Worm (Caenorhabditis elegans): Measurements from ENCODE around the gene ran-5.

The ran-5 gene

ce11 chrII:6022596-6022995, 25.3 kb upstream of the ran-5 start:
- TF ChIP-seq pha-4 (GFP tag; IDR thresholded peaks at IDR 0.05) (peak; percentile 86; the same call in 1 of the 2 replicates), pha-4 (tag; optimal IDR thresholded peaks at IDR 0.05) (no peak), set-16 (GFP tag; IDR thresholded peaks at IDR 0.05) (peak; percentile 98), lin-15B (tag; optimal IDR thresholded peaks at IDR 0.05) (no peak)

DNA sequence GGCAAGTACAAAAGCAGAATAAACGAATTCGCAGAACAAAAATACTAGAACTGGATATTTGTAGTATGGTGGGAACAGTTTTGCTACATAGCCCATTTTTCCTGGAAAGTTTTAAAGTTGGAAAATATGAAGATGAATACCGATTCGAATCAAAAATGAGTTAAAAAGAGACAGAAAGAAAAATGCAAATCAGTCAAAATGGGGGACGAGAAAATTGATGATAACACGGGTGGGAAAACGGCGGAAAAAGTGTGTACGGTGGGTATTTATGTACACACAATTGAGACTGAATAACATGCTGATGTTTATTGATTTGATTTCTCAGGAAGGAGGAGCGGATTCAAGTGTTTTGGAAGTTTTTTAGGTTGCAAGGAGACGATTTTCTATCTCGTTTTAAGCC, 23.0 kb upstream of the ran-5 start, which contains the start of gene R12C12.9:
R12C12.9 (minus strand) TSS at position 101 of the 400 bp plus-strand sequence.
- peak; percentile 43 for TF ChIP-seq pqm-1 (tag; optimal IDR thresholded peaks at IDR 0.05)
- TF ChIP-seq skn-1 (tag; optimal IDR thresholded peaks at IDR 0.05) = no peak
- TF ChIP-seq daf-16 (GFP tag; optimal IDR thresholded peaks at IDR 0.05) = no peak
- peak; percentile 83 for TF ChIP-seq daf-16 (tag; optimal IDR thresholded peaks at IDR 0.05)

DNA sequence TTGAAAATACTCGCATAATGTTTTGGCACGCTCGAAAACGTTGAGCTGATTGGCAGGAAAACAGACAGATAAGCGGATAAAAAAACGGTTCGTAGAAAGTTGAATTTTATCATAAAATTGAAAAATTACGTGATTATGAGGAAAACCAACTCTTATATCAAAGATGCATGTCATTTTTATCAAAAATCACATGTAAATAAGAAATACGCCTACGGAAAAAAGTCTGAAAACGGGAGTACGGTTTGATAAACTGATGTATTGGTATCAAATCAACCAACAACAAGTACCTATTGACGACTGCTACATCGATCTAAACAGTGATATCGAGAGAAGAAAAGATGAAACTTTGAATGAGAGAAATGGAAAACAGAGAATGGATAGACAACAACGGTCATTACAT, 22.3 kb upstream of the ran-5 start:
- TF ChIP-seq ceh-44 (GFP tag; IDR thresholded peaks at IDR 0.05) (no peak), nhr-77 (tag; optimal IDR thresholded peaks at IDR 0.05) (no peak), lin-38 (GFP tag; IDR thresholded peaks at IDR 0.05) (no peak), nhr-102 (tag; optimal IDR thresholded peaks at IDR 0.05) (peak; percentile 7), fkh-10 (GFP tag; optimal IDR thresholded peaks at IDR 0.05) (no peak), zfp-2 (tag; optimal IDR thresholded peaks at IDR 0.05) (no peak), lin-13 (GFP tag; optimal IDR thresholded peaks at IDR 0.05) (no peak), dmd-6 (GFP tag; IDR thresholded peaks at IDR 0.05) (peak; percentile 69), zfp-3 (GFP tag; conservative IDR thresholded peaks at IDR 0.05) (no peak), unc-62 (GFP tag; optimal IDR thresholded peaks at IDR 0.05 in 1 of 2) (no peak), unc-62 (tag; optimal IDR thresholded peaks at IDR 0.05) (no peak), set-16 (GFP tag; IDR thresholded peaks at IDR 0.05) (no peak), hif-1 (tag; optimal IDR thresholded peaks at IDR 0.05) (peak in 1 of 2 experiments; percentile 63), nhr-10 (tag; optimal IDR thresholded peaks at IDR 0.05) (no peak), dve-1 (tag; optimal IDR thresholded peaks at IDR 0.05; ENCODE audit: insufficient read depth) (peak; percentile 59), daf-16 (GFP tag; optimal IDR thresholded peaks at IDR 0.05) (no peak), daf-16 (tag; optimal IDR thresholded peaks at IDR 0.05) (peak; percentile 99), nhr-28 (tag; optimal IDR thresholded peaks at IDR 0.05) (peak; percentile 32), hlh-11 (tag; optimal IDR thresholded peaks at IDR 0.05) (peak; percentile 64), php-3 (GFP tag; IDR thresholded peaks at IDR 0.05) (0 out of 2 replicates have a peak, but pooled peaks have one; percentile 25), pqm-1 (tag; optimal IDR thresholded peaks at IDR 0.05) (peak; percentile 46), tra-1 (GFP tag; IDR thresholded peaks at IDR 0.05) (0 out of 2 replicates have a peak, but pooled peaks have one; percentile 34), lim-7 (GFP tag; IDR thresholded peaks at IDR 0.05) (no peak)

DNA sequence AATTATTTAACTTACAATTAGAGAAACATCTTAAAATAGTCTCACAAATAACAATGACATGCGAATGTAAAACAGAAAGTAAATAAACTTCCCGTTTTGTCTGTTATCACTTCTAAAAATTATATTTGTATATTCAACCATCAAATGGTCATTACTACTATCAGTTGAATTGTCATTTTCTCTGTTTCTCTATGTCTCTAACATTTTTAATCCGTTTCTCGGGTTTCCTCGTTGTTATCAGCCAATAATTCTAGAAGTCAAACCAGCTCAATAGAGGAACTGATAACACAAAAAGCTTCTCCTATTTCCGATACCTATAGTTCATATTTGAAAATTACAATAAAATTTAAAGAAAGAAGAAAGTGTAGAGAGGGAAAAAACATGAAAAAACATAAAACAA, 21.3 kb upstream of the ran-5 start:
- TF ChIP-seq hlh-30 (tag; optimal IDR thresholded peaks at IDR 0.05; ENCODE audit: insufficient read depth) = peak; percentile 53
- peak; percentile 93 for TF ChIP-seq tra-1 (GFP tag; IDR thresholded peaks at IDR 0.05)
- TF ChIP-seq tag-97 (GFP tag; IDR thresholded peaks at IDR 0.05) = no peak
- peak; percentile 94 for TF ChIP-seq nhr-28 (tag; optimal IDR thresholded peaks at IDR 0.05)
- no peak for TF ChIP-seq rbr-2 (tag; optimal IDR thresholded peaks at IDR 0.05)
- peak; percentile 44 for TF ChIP-seq mep-1 (tag; optimal IDR thresholded peaks at IDR 0.05)
- peak in 1 of 2 experiments; percentile 62 for TF ChIP-seq mdl-1 (tag; optimal IDR thresholded peaks at IDR 0.05)
- TF ChIP-seq nhr-48 (tag; optimal IDR thresholded peaks at IDR 0.05) = peak; percentile 66
- no peak for TF ChIP-seq ceh-62 (tag; optimal IDR thresholded peaks at IDR 0.05)
- TF ChIP-seq saeg-2 (GFP tag; IDR thresholded peaks at IDR 0.05) = no peak
- TF ChIP-seq aha-1 (tag) = peak; percentile 74
- TF ChIP-seq nhr-77 (tag; optimal IDR thresholded peaks at IDR 0.05) = peak; percentile 88
- no peak for TF ChIP-seq ceh-32 (tag; optimal IDR thresholded peaks at IDR 0.05; ENCODE audit: poor library complexity)
- no peak for TF ChIP-seq nhr-6 (tag; optimal IDR thresholded peaks at IDR 0.05)
- TF ChIP-seq lin-15B (tag; optimal IDR thresholded peaks at IDR 0.05) = no peak
- no peak for TF ChIP-seq F37D6.2 (tag; optimal IDR thresholded peaks at IDR 0.05)
- peak; percentile 50 for TF ChIP-seq T20F7.1 (GFP tag; optimal IDR thresholded peaks at IDR 0.05)
- TF ChIP-seq cey-2 (tag; optimal IDR thresholded peaks at IDR 0.05; ENCODE audit: borderline replicate concordance, insufficient read depth) = peak; percentile 75
- TF ChIP-seq zip-11 (GFP tag; IDR thresholded peaks at IDR 0.05) = no peak
- peak; percentile 92 for TF ChIP-seq hlh-11 (tag; optimal IDR thresholded peaks at IDR 0.05)
- TF ChIP-seq skn-1 (tag; optimal IDR thresholded peaks at IDR 0.05) = no peak
- TF ChIP-seq lsy-2 (tag; optimal IDR thresholded peaks at IDR 0.05) = peak in 1 of 2 experiments; percentile 62
- no peak for TF ChIP-seq ZK337.2 (GFP tag; IDR thresholded peaks at IDR 0.05)
- peak in 1 of 2 experiments; percentile 82 for TF ChIP-seq daf-16 (GFP tag; optimal IDR thresholded peaks at IDR 0.05)
- peak; percentile 98 for TF ChIP-seq daf-16 (tag; optimal IDR thresholded peaks at IDR 0.05)
- peak; percentile 97 for TF ChIP-seq lin-1 (GFP tag; IDR thresholded peaks at IDR 0.05)
- TF ChIP-seq pha-4 (GFP tag; IDR thresholded peaks at IDR 0.05) = peak; percentile 46; the same call in 1 of the 2 replicates
- TF ChIP-seq pha-4 (tag; optimal IDR thresholded peaks at IDR 0.05) = no peak
